Fruit fly (Drosophila melanogaster): ENCODE measurements around the gene Tsp39D.

The Tsp39D gene

DNA sequence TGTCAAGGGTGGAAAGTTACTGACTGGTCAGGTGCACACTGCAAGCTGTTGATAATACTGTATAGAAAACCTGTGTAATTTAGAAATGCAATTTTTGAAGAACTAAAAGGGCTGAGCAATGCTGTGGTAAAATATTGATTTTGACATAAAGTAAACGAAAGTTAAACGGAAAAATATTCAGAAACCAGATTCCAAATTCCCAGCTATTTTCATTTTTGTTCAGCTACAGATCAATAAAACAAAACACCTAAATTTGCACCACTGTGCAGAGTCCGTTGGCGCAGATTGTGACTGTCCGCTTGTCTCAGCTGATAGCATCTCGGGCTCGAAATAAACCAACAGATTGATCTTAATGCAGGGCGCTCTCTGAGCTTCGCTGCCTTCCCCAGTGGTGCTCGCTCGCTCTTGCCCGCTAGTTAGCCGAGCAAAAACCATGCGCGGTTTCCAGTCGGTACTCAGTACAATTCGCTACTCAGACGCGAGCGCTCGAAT lies 30.5 kb upstream of the Tsp39D start, which contains the start of gene CG46314:
Gene CG46314 (plus strand): TSS at position 452 of the 492 bp plus-strand sequence.
- no peak for TF ChIP-seq Blimp-1 (GFP tag; optimal IDR thresholded peaks at IDR 0.05)
- TF ChIP-seq sob (GFP tag; IDR thresholded peaks at IDR 0.05) = no peak
- peak; percentile 48; the same call in 1 of the 2 replicates for TF ChIP-seq Atf6 (GFP tag; IDR thresholded peaks at IDR 0.05)
- no peak for TF ChIP-seq CG34224 (GFP tag; IDR thresholded peaks at IDR 0.05; ENCODE audit: partially characterized antibody)
- no peak for TF ChIP-seq NC2β (GFP tag; optimal IDR thresholded peaks at IDR 0.05)
- TF ChIP-seq CG4360 (GFP tag; IDR thresholded peaks at IDR 0.05) = no peak
- TF ChIP-seq CG31224 (GFP tag; IDR thresholded peaks at IDR 0.05) = no peak
- TF ChIP-seq chm (GFP tag; IDR thresholded peaks at IDR 0.05) = no peak
- no peak for TF ChIP-seq CG14860 (GFP tag; IDR thresholded peaks at IDR 0.05; ENCODE audit: partially characterized antibody)
- TF ChIP-seq CG11093 (GFP tag; IDR thresholded peaks at IDR 0.05) = no peak
- TF ChIP-seq ase (GFP tag; IDR thresholded peaks at IDR 0.05) = no peak
- no peak for TF ChIP-seq CG43689 (GFP tag; IDR thresholded peaks at IDR 0.05)
- TF ChIP-seq da (GFP tag; optimal IDR thresholded peaks at IDR 0.05) = no peak
- TF ChIP-seq ERR (GFP tag; optimal IDR thresholded peaks at IDR 0.05) = no peak
- 0 out of 3 replicates have a peak, but pooled peaks have one; percentile 50 for TF ChIP-seq CG11695 (GFP tag; IDR thresholded peaks at IDR 0.05)
- TF ChIP-seq CG17361 (GFP tag; IDR thresholded peaks at IDR 0.05) = 0 out of 3 replicates have a peak, but pooled peaks have one; percentile 39
- peak; percentile 23; the same call in 1 of the 2 replicates for TF ChIP-seq vvl (GFP tag; IDR thresholded peaks at IDR 0.05)
- TF ChIP-seq CG4282 (GFP tag; optimal IDR thresholded peaks at IDR 0.05) = no peak
- TF ChIP-seq ems (GFP tag; optimal IDR thresholded peaks at IDR 0.05) = no peak
- no peak for TF ChIP-seq CG33213 (GFP tag; optimal IDR thresholded peaks at IDR 0.05)
- no peak for TF ChIP-seq fd96Cb (tag; optimal IDR thresholded peaks at IDR 0.05)
- no peak for TF ChIP-seq hth (optimal IDR thresholded peaks at IDR 0.05)
- TF ChIP-seq CG33557 (GFP tag; optimal IDR thresholded peaks at IDR 0.05) = no peak
- TF ChIP-seq CG2199 (GFP tag; IDR thresholded peaks at IDR 0.05) = 0 out of 3 replicates have a peak, but pooled peaks have one; percentile 64
- no peak for TF ChIP-seq CG7271 (tag; optimal IDR thresholded peaks at IDR 0.05)
- no peak for TF ChIP-seq Dfd (GFP tag; optimal IDR thresholded peaks at IDR 0.05)
- TF ChIP-seq fru (optimal IDR thresholded peaks at IDR 0.05) = no peak
- TF ChIP-seq Neu2 (GFP tag; optimal IDR thresholded peaks at IDR 0.05; ENCODE audit: borderline replicate concordance) = no peak
- peak; percentile 30; the same call in 1 of the 2 replicates for TF ChIP-seq CG31441 (GFP tag; IDR thresholded peaks at IDR 0.05)
- no peak for TF ChIP-seq phol (tag; optimal IDR thresholded peaks at IDR 0.05)
- TF ChIP-seq pan (optimal IDR thresholded peaks at IDR 0.05) = no peak
- TF ChIP-seq pan (GFP tag; optimal IDR thresholded peaks at IDR 0.05 in 1 of 2, IDR thresholded peaks at IDR 0.05 in 1 of 2) = peak in 1 of 2 experiments; percentile 54
- TF ChIP-seq dysf (GFP tag; IDR thresholded peaks at IDR 0.05) = no peak
- no peak for TF ChIP-seq CG18011 (GFP tag; optimal IDR thresholded peaks at IDR 0.05)
- TF ChIP-seq D19A (tag; optimal IDR thresholded peaks at IDR 0.05) = no peak
- no peak for TF ChIP-seq Hr51 (GFP tag; optimal IDR thresholded peaks at IDR 0.05)
- no peak for TF ChIP-seq Ravus (GFP tag; IDR thresholded peaks at IDR 0.05)
- no peak for TF ChIP-seq h (optimal IDR thresholded peaks at IDR 0.05)
- no peak for TF ChIP-seq CoRest (tag; optimal IDR thresholded peaks at IDR 0.05)
- no peak for TF ChIP-seq CG10274 (GFP tag; optimal IDR thresholded peaks at IDR 0.05)
- TF ChIP-seq odd (GFP tag; optimal IDR thresholded peaks at IDR 0.05) = no peak
- 0 out of 2 replicates have a peak, but pooled peaks have one; percentile 33 for TF ChIP-seq Rfx (GFP tag; IDR thresholded peaks at IDR 0.05)
- no peak for TF ChIP-seq pita (GFP tag; optimal IDR thresholded peaks at IDR 0.05)
- peak; percentile 30; the same call in 1 of the 2 replicates for TF ChIP-seq Ada2b (GFP tag; IDR thresholded peaks at IDR 0.05)
- peak; percentile 51 for TF ChIP-seq CG6765 (GFP tag; optimal IDR thresholded peaks at IDR 0.05)
- no peak for TF ChIP-seq CG1647 (GFP tag; optimal IDR thresholded peaks at IDR 0.05)
- TF ChIP-seq Meics (GFP tag; optimal IDR thresholded peaks at IDR 0.05) = peak; percentile 37
- TF ChIP-seq trem (tag; optimal IDR thresholded peaks at IDR 0.05) = no peak
- no peak for TF ChIP-seq CG3838 (GFP tag; optimal IDR thresholded peaks at IDR 0.05)
- TF ChIP-seq ham (GFP tag; IDR thresholded peaks at IDR 0.05) = no peak
- TF ChIP-seq Fer1 (GFP tag; optimal IDR thresholded peaks at IDR 0.05) = peak; percentile 30
- TF ChIP-seq CG4854 (GFP tag; optimal IDR thresholded peaks at IDR 0.05) = no peak

All from whole organism, embryonic.